Worm (Caenorhabditis elegans) whole organism, L3 larva: ENCODE measurements around the gene F38B7.3.

Source experiments
- aly-2 ChIP-seq: fragments of 150-350 bp; optimal IDR thresholded peaks from 2 replicates; lab custom pipeline; 2014; ENCODE audit warnings: missing biosample characterization, missing genetic modification characterization
- elt-3 ChIP-seq, 3 experiments: fragments of 150-350 bp in 1 of 3; sonication (generic microtip) in 2 of 3; optimal IDR thresholded peaks; 2 replicates in 2 of 3; 4 replicates in 1 of 3; lab custom pipeline; 2014 to 2017; ENCODE audit warnings: missing biosample characterization in 3 of 3, missing genetic modification characterization in 3 of 3
- nfya-1 ChIP-seq: sonication (generic microtip); optimal IDR thresholded peaks from 2 replicates; lab custom pipeline; 2017; ENCODE audit warnings: missing genetic modification characterization, mild to moderate bottlenecking, missing compliant biosample characterization, antibody characterized with exemption, moderate library complexity; ENCODE audit not compliant: insufficient read depth
- nhr-12 ChIP-seq: fragments of 150-350 bp; optimal IDR thresholded peaks from 2 replicates; lab custom pipeline; 2014; ENCODE audit warnings: missing biosample characterization, missing genetic modification characterization
- snpc-4 ChIP-seq: fragments of 150-350 bp; optimal IDR thresholded peaks from 2 replicates; lab custom pipeline; 2014; ENCODE audit warnings: missing biosample characterization, missing genetic modification characterization
- ztf-4 ChIP-seq: fragments of 150-350 bp; optimal IDR thresholded peaks from 2 replicates; lab custom pipeline; 2014; ENCODE audit warnings: missing biosample characterization, missing genetic modification characterization

DNA sequence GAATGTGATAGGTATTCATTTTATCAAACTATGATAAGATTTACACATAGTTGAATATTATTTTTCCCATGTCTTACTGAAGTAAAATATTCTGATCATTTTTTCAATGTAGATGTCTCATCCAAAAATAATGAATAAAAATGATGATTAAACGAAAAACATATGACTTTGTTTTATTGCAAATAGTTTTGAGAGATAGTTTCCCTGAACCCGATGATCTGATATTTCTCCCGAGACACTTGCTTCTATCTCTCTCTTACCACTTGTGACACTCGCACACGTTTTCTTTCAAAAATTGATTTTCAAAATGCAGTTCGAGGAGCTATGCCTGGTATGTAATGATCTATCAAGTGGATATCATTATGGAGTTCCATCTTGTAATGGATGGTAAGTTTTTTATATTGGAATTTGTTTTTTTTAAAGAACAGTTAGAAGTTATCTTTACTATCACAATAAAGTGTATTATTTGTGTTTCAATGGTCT, 21.3 kb downstream of the F38B7.3 start, which contains the start of the genes nhr-101 and pms-2:
- TF ChIP-seq elt-3 (tag; optimal IDR thresholded peaks at IDR 0.05; lab: Kevin White, UChicago) (no peak), aly-2 (tag; lab: Kevin White, UChicago) (no peak), ztf-4 (tag; lab: Kevin White, UChicago) (no peak), nhr-12 (tag; lab: Kevin White, UChicago) (no peak), nfya-1 (tag; lab: Kevin White, UChicago) (no peak), snpc-4 (tag; lab: Kevin White, UChicago) (no peak)
